Worm (Caenorhabditis elegans) whole organism, L2 larva: ENCODE results near the gene nlp-52.

Source experiments
- F13H6.1 ChIP-seq: sonication (generic microtip); optimal IDR thresholded peaks from 2 replicates; lab custom pipeline; 2016; ENCODE audit warnings: missing genetic modification characterization, missing compliant biosample characterization
- alr-1 ChIP-seq: fragments of 150-350 bp; optimal IDR thresholded peaks from 2 replicates; lab custom pipeline; 2014; ENCODE audit warnings: missing biosample characterization, missing genetic modification characterization
- aly-2 ChIP-seq: fragments of 150-350 bp; optimal IDR thresholded peaks from 2 replicates; lab custom pipeline; 2014; ENCODE audit warnings: missing biosample characterization, missing genetic modification characterization
- ceh-82 ChIP-seq: fragments of 150-350 bp; optimal IDR thresholded peaks from 2 replicates; lab custom pipeline; 2014; ENCODE audit warnings: missing biosample characterization, missing genetic modification characterization
- crh-2 ChIP-seq: sonication (generic microtip); optimal IDR thresholded peaks from 2 replicates; lab custom pipeline; 2017; ENCODE audit warnings: missing biosample characterization, missing genetic modification characterization
- fos-1 ChIP-seq: fragments of 150-350 bp; optimal IDR thresholded peaks from 2 replicates; lab custom pipeline; 2014; ENCODE audit warnings: missing biosample characterization, missing genetic modification characterization
- lin-13 ChIP-seq: fragments of 150-350 bp; optimal IDR thresholded peaks from 2 replicates; lab custom pipeline; 2014; ENCODE audit warnings: missing biosample characterization, missing genetic modification reagents, missing genetic modification characterization
- lsy-2 ChIP-seq, 2 experiments: fragments of 150-350 bp in 1 of 2; sonication (generic microtip) in 1 of 2; optimal IDR thresholded peaks; 2 replicates each; lab custom pipeline; 2014 to 2017; ENCODE audit warnings: missing biosample characterization in 2 of 2, missing genetic modification characterization in 2 of 2
- mdl-1 ChIP-seq, 2 experiments: fragments of 150-350 bp in 1 of 2; sonication (generic microtip) in 1 of 2; optimal IDR thresholded peaks; 2 replicates each; lab custom pipeline; 2017; ENCODE audit warnings: missing biosample characterization in 2 of 2, missing genetic modification characterization in 2 of 2
- nhr-23 ChIP-seq: fragments of 150-350 bp; optimal IDR thresholded peaks from 2 replicates; lab custom pipeline; 2014; ENCODE audit warnings: missing biosample characterization, missing genetic modification reagents, missing genetic modification characterization
- sma-9 ChIP-seq, 2 experiments: fragments of 150-350 bp in 1 of 2; sonication (generic microtip) in 1 of 2; optimal IDR thresholded peaks; 2 replicates each; lab custom pipeline; 2014 to 2016; ENCODE audit warnings: missing genetic modification characterization in 2 of 2, mild to moderate bottlenecking in 1 of 2, missing biosample characterization in 1 of 2, missing compliant biosample characterization in 1 of 2, missing genetic modification reagents in 1 of 2, moderate library complexity in 1 of 2
- unc-39 ChIP-seq: fragments of 150-350 bp; optimal IDR thresholded peaks from 2 replicates; lab custom pipeline; 2014; ENCODE audit warnings: missing biosample characterization, missing genetic modification characterization
- unc-62 ChIP-seq: fragments of 150-350 bp; optimal IDR thresholded peaks from 2 replicates; lab custom pipeline; 2014; ENCODE audit warnings: missing biosample characterization, missing genetic modification reagents, missing genetic modification characterization
- ztf-11 ChIP-seq: sonication (generic microtip); optimal IDR thresholded peaks from 2 replicates; lab custom pipeline; 2017; ENCODE audit warnings: missing biosample characterization, missing genetic modification characterization

DNA sequence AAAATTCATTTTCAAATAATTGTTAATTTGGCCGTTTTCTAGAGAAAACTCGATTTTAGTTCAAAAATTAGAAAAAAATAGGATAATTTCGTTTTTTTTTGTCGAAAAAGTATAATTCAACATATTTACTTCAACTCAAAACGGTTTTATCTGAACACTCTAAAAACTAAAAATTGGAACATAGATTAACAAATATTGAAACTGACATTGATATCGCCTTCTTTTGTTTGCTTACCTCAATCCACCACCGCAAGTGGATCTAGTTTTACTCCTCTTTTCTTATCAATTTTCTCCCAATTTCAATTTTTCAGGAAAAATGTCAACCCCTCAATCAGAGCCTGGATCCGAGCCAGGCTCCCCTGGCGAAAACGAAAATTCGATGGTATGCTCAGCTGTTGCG lies 3.3 kb downstream of the nlp-52 start, which contains the start of gene ptl-1:
- TF ChIP-seq sma-9 (GFP tag; optimal IDR thresholded peaks at IDR 0.05; lab: Kevin White, UChicago) = no peak
- no peak for TF ChIP-seq sma-9 (tag; optimal IDR thresholded peaks at IDR 0.05; lab: Kevin White, UChicago)
- no peak for TF ChIP-seq alr-1 (tag; lab: Kevin White, UChicago)
- TF ChIP-seq crh-2 (tag; lab: Kevin White, UChicago) = no peak
- TF ChIP-seq mdl-1 (tag; optimal IDR thresholded peaks at IDR 0.05; lab: Kevin White, UChicago) = no peak
- TF ChIP-seq unc-62 = no peak
- no peak for TF ChIP-seq unc-39 (tag; lab: Kevin White, UChicago)
- TF ChIP-seq ztf-11 (tag; lab: Kevin White, UChicago) = no peak
- no peak for TF ChIP-seq lsy-2 (tag; optimal IDR thresholded peaks at IDR 0.05; lab: Kevin White, UChicago)
- TF ChIP-seq ceh-82 (tag; lab: Kevin White, UChicago) = no peak
- no peak for TF ChIP-seq nhr-23
- no peak for TF ChIP-seq fos-1 (tag; lab: Kevin White, UChicago)
- TF ChIP-seq F13H6.1 (tag; lab: Kevin White, UChicago) = no peak
- TF ChIP-seq aly-2 (tag; lab: Kevin White, UChicago) = no peak
- no peak for TF ChIP-seq lin-13 (GFP tag; lab: Kevin White, UChicago)
